Fruit fly (Drosophila melanogaster): ENCODE results near the gene Gr39a.

Gene Gr39a

DNA sequence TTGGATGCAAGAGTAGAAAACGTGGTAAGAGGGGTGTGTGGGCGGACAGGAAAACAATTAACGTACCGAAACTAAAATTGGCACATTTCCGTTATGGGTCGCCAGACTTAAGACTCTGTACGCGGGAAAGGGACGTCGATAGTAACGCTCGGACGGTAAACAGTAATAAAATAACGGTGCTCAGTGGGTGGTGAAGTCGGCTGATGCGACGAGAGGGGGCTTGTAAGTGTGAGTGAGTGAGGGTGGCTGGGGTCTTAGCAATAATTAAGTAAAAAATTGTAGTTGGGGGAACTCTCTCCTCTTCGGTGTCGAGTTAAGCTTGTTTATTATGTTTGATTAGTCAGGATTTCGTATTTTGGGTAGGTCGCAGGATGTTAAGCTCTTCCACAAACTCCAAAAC, 51.2 kb downstream of the Gr39a start:
- TF ChIP-seq rgr (GFP tag; optimal IDR thresholded peaks at IDR 0.05) (no peak), Hr83 (GFP tag; optimal IDR thresholded peaks at IDR 0.05; ENCODE audit: poor library complexity, severe bottlenecking) (no peak), brk (GFP tag; optimal IDR thresholded peaks at IDR 0.05) (no peak), Vsx2 (GFP tag; optimal IDR thresholded peaks at IDR 0.05; ENCODE audit: partially characterized antibody) (no peak), dmrt93B (GFP tag; optimal IDR thresholded peaks at IDR 0.05) (no peak), Sp1 (GFP tag; optimal IDR thresholded peaks at IDR 0.05) (no peak), Abd-B (GFP tag; optimal IDR thresholded peaks at IDR 0.05) (no peak), lola (GFP tag; optimal IDR thresholded peaks at IDR 0.05) (no peak), Dfd (GFP tag; optimal IDR thresholded peaks at IDR 0.05) (no peak), psq (GFP tag; optimal IDR thresholded peaks at IDR 0.05) (no peak), ey (GFP tag; optimal IDR thresholded peaks at IDR 0.05) (no peak), pan (optimal IDR thresholded peaks at IDR 0.05) (no peak), Mio (GFP tag; optimal IDR thresholded peaks at IDR 0.05) (no peak), sage (GFP tag; optimal IDR thresholded peaks at IDR 0.05) (no peak), foxo (GFP tag; optimal IDR thresholded peaks at IDR 0.05) (no peak)

DNA sequence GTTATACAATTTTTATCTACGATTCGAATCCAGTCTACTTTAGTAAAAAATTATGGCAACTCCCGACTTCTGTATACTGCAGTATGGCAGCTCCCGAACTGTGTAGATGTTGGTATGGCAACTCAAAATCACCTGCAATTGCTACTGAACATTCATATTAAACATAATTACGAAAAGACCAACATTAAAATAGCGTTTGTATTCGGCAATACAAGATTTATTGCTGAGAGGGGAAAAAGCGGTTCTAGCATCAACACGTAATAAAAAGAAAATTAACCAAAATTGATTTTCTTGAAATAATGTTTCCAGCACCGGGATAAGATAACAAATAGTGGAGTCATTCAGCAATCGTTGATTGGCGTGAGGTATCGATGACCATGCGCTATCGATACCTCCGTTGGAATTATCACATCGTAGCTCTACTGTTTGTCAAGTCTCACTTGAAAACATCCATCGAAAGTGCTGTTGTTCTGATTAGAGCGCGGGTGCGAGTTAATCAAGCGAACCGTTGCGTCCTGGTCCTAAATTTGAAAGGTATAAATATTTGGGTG, 53.7 kb downstream of the Gr39a start, which contains the start of gene Tsp39D:
TSS of gene Tsp39D (plus strand) at position 405 of the 551 bp plus-strand sequence.
- TF ChIP-seq Hr83 (GFP tag; optimal IDR thresholded peaks at IDR 0.05; ENCODE audit: poor library complexity, severe bottlenecking): no peak
- no peak for TF ChIP-seq ey (GFP tag; optimal IDR thresholded peaks at IDR 0.05)
- no peak for TF ChIP-seq tai (GFP tag; optimal IDR thresholded peaks at IDR 0.05)
- TF ChIP-seq sage (GFP tag; optimal IDR thresholded peaks at IDR 0.05): no peak
- peak; percentile 21 for TF ChIP-seq Jra (GFP tag; optimal IDR thresholded peaks at IDR 0.05)
- no peak for TF ChIP-seq HLH106 (tag; optimal IDR thresholded peaks at IDR 0.05)
- TF ChIP-seq Dfd (GFP tag; optimal IDR thresholded peaks at IDR 0.05): no peak
- TF ChIP-seq N (GFP tag; optimal IDR thresholded peaks at IDR 0.05): no peak
- TF ChIP-seq Hnf4 (GFP tag; optimal IDR thresholded peaks at IDR 0.05): no peak
- TF ChIP-seq Myc (optimal IDR thresholded peaks at IDR 0.05): peak; percentile 60
- no peak for TF ChIP-seq Dif (GFP tag; optimal IDR thresholded peaks at IDR 0.05; ENCODE audit: partially characterized antibody)
- peak; percentile 40 for TF ChIP-seq brk (GFP tag; optimal IDR thresholded peaks at IDR 0.05)
- peak; percentile 38 for TF ChIP-seq h (GFP tag; optimal IDR thresholded peaks at IDR 0.05)
- no peak for TF ChIP-seq Vsx2 (GFP tag; optimal IDR thresholded peaks at IDR 0.05; ENCODE audit: partially characterized antibody)
- TF ChIP-seq lola (GFP tag; optimal IDR thresholded peaks at IDR 0.05): no peak
- TF ChIP-seq GATAd (GFP tag; optimal IDR thresholded peaks at IDR 0.05): no peak
- no peak for TF ChIP-seq dl (GFP tag; optimal IDR thresholded peaks at IDR 0.05; ENCODE audit: insufficient read depth in 1 of 2, partially characterized antibody in 2 of 2)
- no peak for TF ChIP-seq usp (GFP tag; optimal IDR thresholded peaks at IDR 0.05)
- TF ChIP-seq OdsH (GFP tag; optimal IDR thresholded peaks at IDR 0.05): peak; percentile 33
- TF ChIP-seq fru (GFP tag; optimal IDR thresholded peaks at IDR 0.05): peak; percentile 18
- no peak for TF ChIP-seq sv (GFP tag; optimal IDR thresholded peaks at IDR 0.05)
- TF ChIP-seq Mio (GFP tag; optimal IDR thresholded peaks at IDR 0.05): no peak
- no peak for TF ChIP-seq Rel (GFP tag; optimal IDR thresholded peaks at IDR 0.05)
- TF ChIP-seq Rel (tag; optimal IDR thresholded peaks at IDR 0.05): no peak
- TF ChIP-seq br (GFP tag; optimal IDR thresholded peaks at IDR 0.05): peak; percentile 18
- TF ChIP-seq CrebA (GFP tag; optimal IDR thresholded peaks at IDR 0.05; ENCODE audit: borderline replicate concordance): peak; percentile 14
- no peak for TF ChIP-seq jim (GFP tag; optimal IDR thresholded peaks at IDR 0.05)
- TF ChIP-seq foxo (GFP tag; optimal IDR thresholded peaks at IDR 0.05): peak in 1 of 2 experiments; percentile 37
- TF ChIP-seq psq (GFP tag; optimal IDR thresholded peaks at IDR 0.05): no peak
- no peak for TF ChIP-seq dsf (GFP tag; optimal IDR thresholded peaks at IDR 0.05; ENCODE audit: borderline replicate concordance)

All from whole organism, wandering third instar larva.